Worm (Caenorhabditis elegans) whole organism, early embryonic: ENCODE data around the gene srv-16.

ENCODE experiments used
- B0310.2 ChIP-seq: sonication (generic microtip); optimal IDR thresholded peaks from 2 replicates; lab custom pipeline; 2016; ENCODE audit warnings: mild to moderate bottlenecking, missing genetic modification characterization, missing compliant biosample characterization
- aly-1 ChIP-seq: sonication (generic microtip); optimal IDR thresholded peaks from 2 replicates; lab custom pipeline; 2016; ENCODE audit warnings: missing genetic modification characterization, missing compliant biosample characterization
- ama-1 ChIP-seq: fragments of 150-350 bp; optimal IDR thresholded peaks from 2 replicates; lab custom pipeline; 2014
- ceh-13 ChIP-seq: fragments of 200-800 bp; sonication (Bioruptor generic); optimal IDR thresholded peaks from 2 replicates; lab custom pipeline; 2018; ENCODE audit warnings: mild to moderate bottlenecking, missing genetic modification characterization, missing compliant biosample characterization
- flt-1 ChIP-seq: fragments of 200-800 bp; sonication (Bioruptor generic); IDR thresholded peaks from 2 replicates; pipeline ENCODE4 v1.3.6; 2022; ENCODE audit warnings: missing genetic modification characterization, missing compliant biosample characterization
- hmbx-1 ChIP-seq: sonication (generic microtip); optimal IDR thresholded peaks from 2 replicates; lab custom pipeline; 2016; ENCODE audit warnings: mild to moderate bottlenecking, missing genetic modification characterization, missing compliant biosample characterization
- hnd-1 ChIP-seq: sonication (generic microtip); optimal IDR thresholded peaks from 2 replicates; lab custom pipeline; 2016; ENCODE audit warnings: missing genetic modification characterization, missing compliant biosample characterization
- scrt-1 ChIP-seq: fragments of 200-800 bp; sonication (Bioruptor generic); IDR thresholded peaks from 2 replicates; pipeline ENCODE4 v1.3.6; 2022; ENCODE audit warnings: missing genetic modification characterization, missing compliant biosample characterization
- sea-1 ChIP-seq: fragments of 200-800 bp; sonication (Bioruptor generic); conservative IDR thresholded peaks from 2 replicates; pipeline ENCODE4 v1.3.6; 2022; ENCODE audit warnings: missing genetic modification characterization, missing compliant biosample characterization
- tbx-11 ChIP-seq: fragments of 200-800 bp; sonication (Bioruptor generic); IDR thresholded peaks from 2 replicates; pipeline ENCODE4 v1.3.6; 2022; ENCODE audit warnings: missing genetic modification characterization, missing compliant biosample characterization
- tbx-37 ChIP-seq: fragments of 200-800 bp; sonication (Bioruptor generic); conservative IDR thresholded peaks from 2 replicates; pipeline ENCODE4 v1.3.6; 2022; ENCODE audit warnings: missing genetic modification reagents, missing genetic modification characterization, missing compliant biosample characterization

DNA sequence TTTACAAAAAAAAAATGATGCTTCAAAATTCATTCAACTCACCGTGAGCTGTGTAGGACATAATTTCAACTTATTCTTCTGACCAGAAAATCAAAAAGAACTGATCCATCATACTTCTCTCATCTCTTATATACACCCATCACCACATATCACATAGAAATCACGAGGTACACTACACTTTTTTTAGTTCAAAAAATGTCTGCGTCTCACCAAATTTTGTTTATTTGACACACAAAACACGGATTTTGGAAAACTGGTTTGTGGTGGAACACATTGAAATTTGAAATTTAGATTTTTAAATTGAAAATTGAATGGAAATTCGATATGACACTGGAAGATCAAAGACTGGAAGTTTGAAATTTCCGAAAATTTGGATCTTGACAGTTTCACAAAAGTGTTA is 32.6 kb downstream of the srv-16 start, which contains the start of gene Y105C5B.5:
- TF ChIP-seq ama-1 (lab: Kevin White, UChicago) (no peak), tbx-37 (GFP tag; lab: Robert Waterston, UW) (no peak), ceh-13 (GFP tag; lab: Kevin White, UChicago) (no peak), tbx-11 (GFP tag; lab: Robert Waterston, UW) (no peak), B0310.2 (tag; lab: Kevin White, UChicago) (no peak), flt-1 (GFP tag; lab: Robert Waterston, UW) (no peak), scrt-1 (GFP tag; lab: Robert Waterston, UW) (no peak), sea-1 (GFP tag; lab: Robert Waterston, UW) (no peak), hmbx-1 (tag; lab: Kevin White, UChicago) (no peak), hnd-1 (tag; lab: Kevin White, UChicago) (no peak), aly-1 (tag; lab: Kevin White, UChicago) (no peak)
